Worm (Caenorhabditis elegans): ENCODE data around the gene ile-2.
A peak's percentile ranks its signal among the peaks of the same experiment; 100 is the strongest.

The ile-2 gene

ce11 chrX:768061-768646 lies at the start of gene ile-2, which contains the start of gene trap-2 (continued):
- peak; percentile 8 for TF ChIP-seq B0035.1 (tag; optimal IDR thresholded peaks at IDR 0.05)
- no peak for TF ChIP-seq efl-1 (GFP tag; optimal IDR thresholded peaks at IDR 0.05)
- no peak for TF ChIP-seq lsy-27 (tag; optimal IDR thresholded peaks at IDR 0.05; ENCODE audit: borderline replicate concordance, insufficient read depth)
- TF ChIP-seq snpc-3.4 (tag; optimal IDR thresholded peaks at IDR 0.05): no peak
- peak; percentile 79 for TF ChIP-seq ztf-18 (tag; optimal IDR thresholded peaks at IDR 0.05)
- TF ChIP-seq egl-18 (GFP tag; IDR thresholded peaks at IDR 0.05): no peak
- TF ChIP-seq F23B12.7 (tag; optimal IDR thresholded peaks at IDR 0.05; ENCODE audit: insufficient read depth): peak; percentile 37
- TF ChIP-seq F57A8.1 (GFP tag; optimal IDR thresholded peaks at IDR 0.05): peak; percentile 29
- peak; percentile 56 for TF ChIP-seq chd-7 (tag; optimal IDR thresholded peaks at IDR 0.05)
- no peak for TF ChIP-seq hsf-1 (GFP tag; IDR thresholded peaks at IDR 0.05)
- TF ChIP-seq rpc-1 (optimal IDR thresholded peaks at IDR 0.05): no peak
- TF ChIP-seq rpc-1 (tag; optimal IDR thresholded peaks at IDR 0.05): no peak
- TF ChIP-seq ceh-79 (tag; optimal IDR thresholded peaks at IDR 0.05): no peak
- TF ChIP-seq D2030.7 (GFP tag; IDR thresholded peaks at IDR 0.05): no peak
- TF ChIP-seq repo-1 (tag; optimal IDR thresholded peaks at IDR 0.05): peak; percentile 62
- no peak for TF ChIP-seq F57C9.4 (tag; optimal IDR thresholded peaks at IDR 0.05)
- TF ChIP-seq hrde-1 (tag; optimal IDR thresholded peaks at IDR 0.05; ENCODE audit: borderline replicate concordance): no peak
- TF ChIP-seq ztf-3 (GFP tag; optimal IDR thresholded peaks at IDR 0.05): no peak
- peak; percentile 100 for TF ChIP-seq let-607 (tag; optimal IDR thresholded peaks at IDR 0.05)
- TF ChIP-seq fkh-3 (tag; optimal IDR thresholded peaks at IDR 0.05): no peak
- no peak for TF ChIP-seq nhr-179 (tag; optimal IDR thresholded peaks at IDR 0.05)
- no peak for TF ChIP-seq F33H1.4 (GFP tag; IDR thresholded peaks at IDR 0.05)
- no peak for TF ChIP-seq ama-1 (optimal IDR thresholded peaks at IDR 0.05)
- TF ChIP-seq ama-1 (GFP tag; optimal IDR thresholded peaks at IDR 0.05): no peak
- no peak for TF ChIP-seq let-526 (GFP tag; IDR thresholded peaks at IDR 0.05)
- TF ChIP-seq hlh-26 (GFP tag; conservative IDR thresholded peaks at IDR 0.05): no peak
- no peak for TF ChIP-seq B0261.1 (tag; optimal IDR thresholded peaks at IDR 0.05)
- no peak for TF ChIP-seq snpc-1.1 (tag; optimal IDR thresholded peaks at IDR 0.05; ENCODE audit: insufficient read depth)
- TF ChIP-seq F37B4.10 (GFP tag; IDR thresholded peaks at IDR 0.05): 0 out of 2 replicates have a peak, but pooled peaks have one; percentile 81
- TF ChIP-seq attf-3 (GFP tag; conservative IDR thresholded peaks at IDR 0.05): 0 out of 2 replicates have a peak, but pooled peaks have one; percentile 23
- TF ChIP-seq sea-2 (GFP tag; IDR thresholded peaks at IDR 0.05): no peak
- peak; percentile 63 for TF ChIP-seq lsl-1 (GFP tag; optimal IDR thresholded peaks at IDR 0.05)

ce11 chrX:725868-726267 lies 42.5 kb upstream of the ile-2 start, which contains the start of gene sli-1:
Gene sli-1 (minus strand): TSS chrX:725968.
- TF ChIP-seq ceh-27 (GFP tag; optimal IDR thresholded peaks at IDR 0.05) (no peak), pha-4 (tag; optimal IDR thresholded peaks at IDR 0.05) (no peak), dpl-1 (GFP tag; optimal IDR thresholded peaks at IDR 0.05) (no peak), ztf-22 (GFP tag; optimal IDR thresholded peaks at IDR 0.05) (no peak), lir-1 (GFP tag; conservative IDR thresholded peaks at IDR 0.05) (no peak), lin-26 (GFP tag; IDR thresholded peaks at IDR 0.05) (no peak), dpff-1 (tag; optimal IDR thresholded peaks at IDR 0.05) (no peak), ceh-79 (tag; optimal IDR thresholded peaks at IDR 0.05) (no peak), nhr-90 (tag; optimal IDR thresholded peaks at IDR 0.05) (no peak), unc-130 (GFP tag; optimal IDR thresholded peaks at IDR 0.05) (no peak), madf-8 (GFP tag; conservative IDR thresholded peaks at IDR 0.05) (no peak), ets-4 (GFP tag; optimal IDR thresholded peaks at IDR 0.05) (no peak)
